Fruit fly (Drosophila melanogaster): ENCODE measurements around the gene sl.

The sl gene

dm6 chrX:16383667-16384515 is 33.8 kb downstream of the sl start (continued):
- TF ChIP-seq ase (GFP tag; IDR thresholded peaks at IDR 0.05), result peak; percentile 8; the same call in 1 of the 3 replicates
- no peak for TF ChIP-seq zf30C (GFP tag; optimal IDR thresholded peaks at IDR 0.05)
- TF ChIP-seq CrebB (tag; optimal IDR thresholded peaks at IDR 0.05), result peak; percentile 94
- TF ChIP-seq CG8388 (GFP tag; optimal IDR thresholded peaks at IDR 0.05), result no peak
- TF ChIP-seq phol (tag; optimal IDR thresholded peaks at IDR 0.05), result peak; percentile 4
- no peak for TF ChIP-seq CG16863 (GFP tag; optimal IDR thresholded peaks at IDR 0.05)
- TF ChIP-seq h (optimal IDR thresholded peaks at IDR 0.05), result no peak
- TF ChIP-seq tin (GFP tag; optimal IDR thresholded peaks at IDR 0.05), result no peak
- TF ChIP-seq ac (GFP tag; optimal IDR thresholded peaks at IDR 0.05), result peak; percentile 74
- no peak for TF ChIP-seq Drgx (GFP tag; IDR thresholded peaks at IDR 0.05)
- no peak for TF ChIP-seq CG30431 (GFP tag; optimal IDR thresholded peaks at IDR 0.05)
- no peak for TF ChIP-seq CG8765 (GFP tag; IDR thresholded peaks at IDR 0.05)
- TF ChIP-seq ATbp (GFP tag; optimal IDR thresholded peaks at IDR 0.05), result peak; percentile 86
- TF ChIP-seq CG6765 (GFP tag; optimal IDR thresholded peaks at IDR 0.05), result peak; percentile 89
- no peak for TF ChIP-seq HLH54F (GFP tag; optimal IDR thresholded peaks at IDR 0.05)
- TF ChIP-seq sima (GFP tag; optimal IDR thresholded peaks at IDR 0.05), result peak; percentile 38
- TF ChIP-seq CG31441 (GFP tag; IDR thresholded peaks at IDR 0.05), result no peak; the same call in 1 of the 2 replicates
- no peak for TF ChIP-seq CG13287 (GFP tag; IDR thresholded peaks at IDR 0.05; ENCODE audit: partially characterized antibody)
- peak; percentile 73 for TF ChIP-seq kni (GFP tag; optimal IDR thresholded peaks at IDR 0.05)
- TF ChIP-seq CG14014 (GFP tag; IDR thresholded peaks at IDR 0.05), result peak; percentile 80; the same call in 1 of the 2 replicates
- TF ChIP-seq CG9609 (GFP tag; optimal IDR thresholded peaks at IDR 0.05), result no peak
- peak; percentile 81; the same call in 1 of the 2 replicates for TF ChIP-seq sob (GFP tag; IDR thresholded peaks at IDR 0.05)
- TF ChIP-seq CG2678 (tag; optimal IDR thresholded peaks at IDR 0.05), result no peak
- TF ChIP-seq mam (GFP tag; optimal IDR thresholded peaks at IDR 0.05), result peak; percentile 61
- TF ChIP-seq dmrt99B (tag; optimal IDR thresholded peaks at IDR 0.05), result no peak
- TF ChIP-seq Myb (GFP tag; optimal IDR thresholded peaks at IDR 0.05), result no peak
- no peak for TF ChIP-seq CG2199 (GFP tag; IDR thresholded peaks at IDR 0.05)
- TF ChIP-seq Stat92E (GFP tag; optimal IDR thresholded peaks at IDR 0.05), result no peak
- TF ChIP-seq Ets65A (GFP tag), result no peak
- TF ChIP-seq CG11247 (GFP tag; IDR thresholded peaks at IDR 0.05), result peak; percentile 45; the same call in 1 of the 2 replicates
- no peak for TF ChIP-seq Bdp1 (GFP tag; optimal IDR thresholded peaks at IDR 0.05)
- peak; percentile 16; the same call in 1 of the 3 replicates for TF ChIP-seq CG14050 (GFP tag; IDR thresholded peaks at IDR 0.05)
- TF ChIP-seq slou (GFP tag; optimal IDR thresholded peaks at IDR 0.05), result peak; percentile 64
- no peak for TF ChIP-seq slbo (GFP tag; IDR thresholded peaks at IDR 0.05)
- peak; percentile 69; the same call in 1 of the 2 replicates for TF ChIP-seq ranshi (GFP tag; IDR thresholded peaks at IDR 0.05)
- TF ChIP-seq CG15601 (tag; optimal IDR thresholded peaks at IDR 0.05), result peak; percentile 89
- no peak for TF ChIP-seq ewg (GFP tag; optimal IDR thresholded peaks at IDR 0.05)
- no peak for TF ChIP-seq tll (GFP tag; optimal IDR thresholded peaks at IDR 0.05)
- TF ChIP-seq Hand (GFP tag; optimal IDR thresholded peaks at IDR 0.05), result peak; percentile 78
- TF ChIP-seq bowl (GFP tag; IDR thresholded peaks at IDR 0.05), result no peak
- TF ChIP-seq MTF-1 (GFP tag; optimal IDR thresholded peaks at IDR 0.05; ENCODE audit: borderline replicate concordance), result peak; percentile 89
- no peak for TF ChIP-seq Sin3A (optimal IDR thresholded peaks at IDR 0.05)
- peak; percentile 52 for TF ChIP-seq D19B (GFP tag; optimal IDR thresholded peaks at IDR 0.05)
- peak; percentile 92 for TF ChIP-seq Atf6 (GFP tag; IDR thresholded peaks at IDR 0.05)
- TF ChIP-seq CG1603 (tag; optimal IDR thresholded peaks at IDR 0.05), result no peak
- peak; percentile 72 for TF ChIP-seq grn (GFP tag; optimal IDR thresholded peaks at IDR 0.05)
- no peak for TF ChIP-seq crp (GFP tag; optimal IDR thresholded peaks at IDR 0.05)
- no peak for TF ChIP-seq az2 (GFP tag; optimal IDR thresholded peaks at IDR 0.05)
- TF ChIP-seq YL-1 (GFP tag; optimal IDR thresholded peaks at IDR 0.05), result peak; percentile 70

Measured in whole organism, embryonic.